Fruit fly (Drosophila melanogaster) whole organism, embryonic: ENCODE data around the gene Sas-6.

Source experiments
- Atf3 ChIP-seq: fragments of 200-800 bp; sonication (Bioruptor generic); optimal IDR thresholded peaks from 3 replicates; lab custom pipeline; 2016; ENCODE audit warnings: missing biosample characterization, missing genetic modification characterization
- Bdp1 ChIP-seq: fragments of 200-800 bp; sonication (Bioruptor generic); optimal IDR thresholded peaks from 3 replicates; lab custom pipeline; 2016; ENCODE audit warnings: missing biosample characterization, missing genetic modification characterization
- Bgb ChIP-seq: fragments of 200-800 bp; sonication (Bioruptor generic); IDR thresholded peaks from 2 replicates; pipeline ENCODE4 v1.3.6; 2022; ENCODE audit warnings: missing biosample characterization, missing genetic modification characterization; ENCODE audit not compliant: partially characterized antibody
- CG10654 ChIP-seq: fragments of 200-800 bp; sonication (Bioruptor generic); optimal IDR thresholded peaks from 2 replicates; lab custom pipeline; 2016; ENCODE audit warnings: missing biosample characterization, missing genetic modification characterization
- CG14667 ChIP-seq: fragments of 200-800 bp; sonication (Bioruptor generic); IDR thresholded peaks from 2 replicates; pipeline ENCODE4 v1.3.6; 2022; ENCODE audit warnings: missing biosample characterization, missing genetic modification characterization
- CG16779 ChIP-seq: fragments of 200-800 bp; sonication (Bioruptor generic); IDR thresholded peaks from 2 replicates; pipeline ENCODE4 v1.3.6; 2022; ENCODE audit warnings: missing biosample characterization, missing genetic modification characterization
- CG16813 ChIP-seq: fragments of 200-800 bp; sonication (Bioruptor generic); IDR thresholded peaks from 3 replicates; pipeline ENCODE4 v1.3.6; 2022; ENCODE audit warnings: missing biosample characterization, missing genetic modification characterization; ENCODE audit not compliant: partially characterized antibody
- CG16863 ChIP-seq: fragments of 200-800 bp; sonication (Bioruptor generic); optimal IDR thresholded peaks from 3 replicates; lab custom pipeline; 2016; ENCODE audit warnings: missing biosample characterization, missing genetic modification characterization
- CG17186 ChIP-seq: fragments of 200-800 bp; sonication (Bioruptor generic); optimal IDR thresholded peaks from 3 replicates; lab custom pipeline; 2017; ENCODE audit warnings: missing biosample characterization, missing genetic modification reagents, missing genetic modification characterization
- CG17829 ChIP-seq: fragments of 200-800 bp; optimal IDR thresholded peaks from 2 replicates; lab custom pipeline; 2019; ENCODE audit warnings: missing biosample characterization, mild to moderate bottlenecking, missing genetic modification characterization, moderate library complexity
- CG3163 ChIP-seq: fragments of 200-800 bp; sonication (Bioruptor generic); optimal IDR thresholded peaks from 3 replicates; lab custom pipeline; 2016; ENCODE audit warnings: missing biosample characterization, missing genetic modification characterization
- CG4360 ChIP-seq: fragments of 200-800 bp; sonication (Bioruptor generic); IDR thresholded peaks from 2 replicates; pipeline ENCODE4 v1.3.6; 2022; ENCODE audit warnings: missing biosample characterization, missing genetic modification characterization
- CG4707 ChIP-seq: fragments of 200-800 bp; sonication (Bioruptor generic); optimal IDR thresholded peaks from 2 replicates; lab custom pipeline; 2018; ENCODE audit warnings: missing biosample characterization, mild to moderate bottlenecking, missing genetic modification characterization, moderate library complexity
- CG5245 ChIP-seq: fragments of 200-800 bp; sonication (Bioruptor generic); optimal IDR thresholded peaks from 3 replicates; lab custom pipeline; 2016; ENCODE audit warnings: missing biosample characterization, missing genetic modification characterization
- CG6175 ChIP-seq: fragments of 200-800 bp; sonication (Bioruptor generic); IDR thresholded peaks from 3 replicates; pipeline ENCODE4 v1.3.6; 2022; ENCODE audit warnings: missing biosample characterization, missing genetic modification characterization
- CG6254 ChIP-seq: fragments of 200-800 bp; sonication (Bioruptor generic); optimal IDR thresholded peaks from 3 replicates; lab custom pipeline; 2017; ENCODE audit warnings: mild to moderate bottlenecking, missing biosample characterization, missing genetic modification reagents, missing genetic modification characterization
- CG7357 ChIP-seq: fragments of 200-800 bp; sonication (Bioruptor generic); IDR thresholded peaks from 3 replicates; pipeline ENCODE4 v1.3.6; 2022; ENCODE audit warnings: missing biosample characterization, missing genetic modification characterization
- CG7556 ChIP-seq: fragments of 200-800 bp; sonication (Bioruptor generic); optimal IDR thresholded peaks from 2 replicates; lab custom pipeline; 2017; ENCODE audit warnings: missing biosample characterization, mild to moderate bottlenecking, missing genetic modification characterization
- CG8765 ChIP-seq: fragments of 200-800 bp; sonication (Bioruptor generic); IDR thresholded peaks from 2 replicates; pipeline ENCODE4 v1.3.6; 2022; ENCODE audit warnings: missing biosample characterization, missing genetic modification characterization
- CG9932 ChIP-seq: fragments of 200-800 bp; sonication (Bioruptor generic); IDR thresholded peaks from 2 replicates; pipeline ENCODE4 v1.3.6; 2022; ENCODE audit warnings: missing biosample characterization, missing genetic modification characterization
- CHES-1-like ChIP-seq: fragments of 200-800 bp; sonication (Bioruptor generic); optimal IDR thresholded peaks from 2 replicates; lab custom pipeline; 2016; ENCODE audit warnings: missing biosample characterization, missing genetic modification characterization
- Chrac-16 ChIP-seq: fragments of 200-800 bp; sonication (Bioruptor generic); optimal IDR thresholded peaks from 3 replicates; lab custom pipeline; 2016; ENCODE audit warnings: missing biosample characterization, missing genetic modification characterization
- Dp ChIP-seq: fragments of 200-800 bp; sonication (Bioruptor generic); optimal IDR thresholded peaks from 2 replicates; lab custom pipeline; 2018; ENCODE audit warnings: missing biosample characterization, mild to moderate bottlenecking, missing genetic modification characterization, moderate library complexity
- Drgx ChIP-seq: fragments of 200-800 bp; sonication (Bioruptor generic); IDR thresholded peaks from 2 replicates; pipeline ENCODE4 v1.3.6; 2022; ENCODE audit warnings: missing biosample characterization, missing genetic modification characterization
- Fer1 ChIP-seq: fragments of 200-800 bp; sonication (Bioruptor generic); optimal IDR thresholded peaks from 2 replicates; lab custom pipeline; 2017; ENCODE audit warnings: missing biosample characterization, mild to moderate bottlenecking, missing genetic modification characterization
- Fer3 ChIP-seq: fragments of 200-800 bp; sonication (Bioruptor generic); optimal IDR thresholded peaks from 2 replicates; lab custom pipeline; 2018; ENCODE audit warnings: missing biosample characterization, mild to moderate bottlenecking, missing genetic modification characterization, moderate library complexity
- HmgZ ChIP-seq: fragments of 200-800 bp; sonication (Bioruptor generic); optimal IDR thresholded peaks from 2 replicates; lab custom pipeline; 2018; ENCODE audit warnings: missing biosample characterization, mild to moderate bottlenecking, missing genetic modification characterization
- Hmx ChIP-seq: fragments of 200-800 bp; sonication (Bioruptor generic); optimal IDR thresholded peaks from 2 replicates; lab custom pipeline; 2016; ENCODE audit warnings: missing biosample characterization, missing genetic modification characterization
- Mes4 ChIP-seq: fragments of 200-800 bp; sonication (Bioruptor generic); optimal IDR thresholded peaks from 2 replicates; lab custom pipeline; 2016; ENCODE audit warnings: missing biosample characterization, missing genetic modification characterization
- Mrtf ChIP-seq: fragments of 200-800 bp; sonication (Bioruptor generic); IDR thresholded peaks from 3 replicates; pipeline ENCODE4 v1.3.6; 2022; ENCODE audit warnings: missing biosample characterization, missing genetic modification characterization
- ac ChIP-seq: fragments of 200-800 bp; sonication (Bioruptor generic); optimal IDR thresholded peaks from 3 replicates; lab custom pipeline; 2017; ENCODE audit warnings: missing biosample characterization, mild to moderate bottlenecking, missing genetic modification characterization
- bowl ChIP-seq: fragments of 200-800 bp; sonication (Bioruptor generic); IDR thresholded peaks from 2 replicates; pipeline ENCODE4 v1.3.6; 2022; ENCODE audit warnings: missing biosample characterization, missing genetic modification characterization
- cato ChIP-seq: fragments of 200-800 bp; sonication (Bioruptor generic); optimal IDR thresholded peaks from 2 replicates; lab custom pipeline; 2016; ENCODE audit warnings: missing biosample characterization, missing genetic modification characterization, borderline replicate concordance
- corto ChIP-seq: fragments of 200-800 bp; sonication (Bioruptor generic); optimal IDR thresholded peaks from 2 replicates; lab custom pipeline; 2016; ENCODE audit warnings: missing biosample characterization, mild to moderate bottlenecking, missing genetic modification characterization, moderate library complexity
- dan ChIP-seq: fragments of 200-800 bp; sonication (Bioruptor generic); IDR thresholded peaks from 2 replicates; pipeline ENCODE4 v1.3.6; 2022; ENCODE audit warnings: missing biosample characterization, missing genetic modification characterization
- dimm ChIP-seq: fragments of 200-800 bp; sonication (Bioruptor generic); IDR thresholded peaks from 2 replicates; pipeline ENCODE4 v1.3.6; 2022; ENCODE audit warnings: missing biosample characterization, missing genetic modification characterization
- eyg ChIP-seq: fragments of 200-800 bp; sonication (Bioruptor generic); optimal IDR thresholded peaks from 3 replicates; lab custom pipeline; 2016; ENCODE audit warnings: missing biosample characterization, missing genetic modification characterization
- fd102C ChIP-seq: fragments of 200-800 bp; sonication (Bioruptor generic); optimal IDR thresholded peaks from 2 replicates; lab custom pipeline; 2018; ENCODE audit warnings: missing biosample characterization, mild to moderate bottlenecking, missing genetic modification characterization, moderate library complexity
- gcm2 ChIP-seq: fragments of 200-800 bp; sonication (Bioruptor generic); optimal IDR thresholded peaks from 2 replicates; lab custom pipeline; 2016; ENCODE audit warnings: missing biosample characterization, missing genetic modification characterization
- gem ChIP-seq: fragments of 200-800 bp; sonication (Bioruptor generic); optimal IDR thresholded peaks from 2 replicates; lab custom pipeline; 2019; ENCODE audit warnings: missing biosample characterization, mild to moderate bottlenecking, missing genetic modification characterization, moderate library complexity
- her ChIP-seq: fragments of 200-800 bp; sonication (Bioruptor generic); optimal IDR thresholded peaks from 2 replicates; lab custom pipeline; 2016; ENCODE audit warnings: missing biosample characterization, missing genetic modification characterization
- hkb ChIP-seq, 2 experiments: fragments of 200-800 bp in 1 of 2; fragments of >200 bp in 1 of 2; sonication (Bioruptor generic) in 1 of 2; IDR thresholded peaks in 1 of 2; optimal IDR thresholded peaks in 1 of 2; 2 replicates each; pipeline versions ENCODE4 v1.3.6 to Lab custom; 2017 to 2022; ENCODE audit warnings: missing biosample characterization in 1 of 2, missing genetic modification characterization in 1 of 2
- klu ChIP-seq: fragments of 200-800 bp; sonication (Bioruptor generic); IDR thresholded peaks from 2 replicates; pipeline ENCODE4 v1.3.6; 2022; ENCODE audit warnings: missing biosample characterization, missing genetic modification characterization
- p53 ChIP-seq: fragments of 200-800 bp; sonication (Bioruptor generic); optimal IDR thresholded peaks from 2 replicates; lab custom pipeline; 2016; ENCODE audit warnings: missing biosample characterization, missing genetic modification characterization
- pita ChIP-seq: fragments of 200-800 bp; sonication (Bioruptor generic); optimal IDR thresholded peaks from 2 replicates; lab custom pipeline; 2017; ENCODE audit warnings: missing biosample characterization, mild to moderate bottlenecking, missing genetic modification characterization
- scrt ChIP-seq: fragments of 200-800 bp; sonication (Bioruptor generic); optimal IDR thresholded peaks from 2 replicates; lab custom pipeline; 2018; ENCODE audit warnings: missing biosample characterization, mild to moderate bottlenecking, missing genetic modification characterization, moderate library complexity
- sna ChIP-seq: fragments of 200-800 bp; sonication (Bioruptor generic); IDR thresholded peaks from 2 replicates; pipeline ENCODE4 v1.3.6; 2022; ENCODE audit warnings: missing biosample characterization, missing genetic modification characterization; ENCODE audit not compliant: partially characterized antibody
- sob ChIP-seq: fragments of 200-800 bp; sonication (Bioruptor generic); IDR thresholded peaks from 2 replicates; pipeline ENCODE4 v1.3.6; 2022; ENCODE audit warnings: missing biosample characterization, missing genetic modification characterization
- wdn ChIP-seq: fragments of 200-800 bp; sonication (Bioruptor generic); IDR thresholded peaks from 2 replicates; pipeline ENCODE4 v1.3.6; 2022; ENCODE audit warnings: missing biosample characterization, missing genetic modification characterization

The Sas-6 gene

DNA sequence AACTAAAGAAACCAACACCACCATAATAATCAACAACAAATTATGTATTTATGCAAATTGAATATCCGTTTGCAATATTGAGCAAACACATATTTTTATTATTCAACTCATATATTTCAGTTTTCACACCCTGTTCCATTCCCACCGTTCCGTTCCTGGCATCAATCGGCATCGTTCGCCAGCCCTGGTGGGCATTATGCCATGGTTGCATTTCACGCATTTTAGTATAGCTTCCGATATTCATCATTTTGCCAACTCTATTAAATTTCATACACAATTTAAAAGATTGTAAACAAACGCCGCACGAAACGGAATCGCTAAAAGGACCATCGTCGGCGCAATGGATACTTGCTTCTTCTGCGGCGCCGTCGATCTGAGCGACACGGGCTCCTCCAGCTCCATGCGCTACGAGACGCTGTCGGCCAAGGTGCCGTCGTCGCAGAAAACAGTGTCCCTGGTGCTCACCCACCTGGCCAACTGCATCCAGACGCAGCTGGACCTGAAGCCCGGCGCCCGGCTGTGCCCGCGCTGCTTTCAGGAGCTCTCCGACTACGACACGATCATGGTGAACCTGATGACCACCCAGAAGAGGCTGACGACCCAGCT lies 48.1 kb downstream of the Sas-6 start, which contains the start of gene Sry-delta (continued):
- TF ChIP-seq Bgb (GFP tag; lab: Robert Waterston, UW) (peak; percentile 80), hkb (optimal IDR thresholded peaks at IDR 0.05; lab: Kevin White, UChicago) (no peak), hkb (GFP tag; IDR thresholded peaks at IDR 0.05; lab: Robert Waterston, UW) (peak; percentile 75), pita (GFP tag; lab: Kevin White, UChicago) (no peak), CG10654 (GFP tag; lab: Kevin White, UChicago) (peak; percentile 85), sna (GFP tag; lab: Robert Waterston, UW) (peak; percentile 81), her (GFP tag; lab: Kevin White, UChicago) (peak; percentile 90), CG16863 (GFP tag; lab: Kevin White, UChicago) (peak; percentile 53), sob (peak; percentile 90), scrt (no peak), CG8765 (GFP tag; lab: Robert Waterston, UW) (peak; percentile 57; the same call in 1 of the 2 replicates), Dp (GFP tag; lab: Kevin White, UChicago) (peak; percentile 56), ac (peak; percentile 11), CG17829 (tag; lab: Kevin White, UChicago) (peak; percentile 84), klu (GFP tag; lab: Robert Waterston, UW) (peak; percentile 64), CG7357 (GFP tag; lab: Robert Waterston, UW) (peak; percentile 50; the same call in 1 of the 3 replicates), gem (tag; lab: Kevin White, UChicago) (no peak), CG4360 (GFP tag; lab: Robert Waterston, UW) (no peak), Atf3 (peak; percentile 67), CG9932 (peak; percentile 96), fd102C (GFP tag; lab: Kevin White, UChicago) (peak; percentile 44), CG3163 (GFP tag; lab: Kevin White, UChicago) (peak; percentile 60), CG14667 (GFP tag; lab: Robert Waterston, UW) (peak; percentile 93), CG4707 (GFP tag; lab: Kevin White, UChicago) (peak; percentile 31), dimm (GFP tag; lab: Robert Waterston, UW) (0 out of 2 replicates have a peak, but pooled peaks have one; percentile 3), eyg (peak; percentile 61), Bdp1 (GFP tag; lab: Kevin White, UChicago) (peak; percentile 73), CG16779 (peak; percentile 68), CG17186 (GFP tag; lab: Kevin White, UChicago) (peak; percentile 74), Fer3 (tag; lab: Kevin White, UChicago) (peak; percentile 75), Drgx (peak; percentile 55; the same call in 1 of the 2 replicates), gcm2 (peak; percentile 13), CG5245 (peak; percentile 75), CG16813 (GFP tag; lab: Robert Waterston, UW) (peak; percentile 78), HmgZ (tag; lab: Kevin White, UChicago) (peak; percentile 90), Mes4 (GFP tag; lab: Kevin White, UChicago) (peak; percentile 61), Fer1 (peak; percentile 76), dan (GFP tag; lab: Robert Waterston, UW) (no peak), Chrac-16 (GFP tag; lab: Kevin White, UChicago) (peak; percentile 84), Mrtf (peak; percentile 58; the same call in 1 of the 3 replicates), wdn (GFP tag; lab: Robert Waterston, UW) (peak; percentile 56; the same call in 1 of the 2 replicates), bowl (GFP tag; lab: Robert Waterston, UW) (0 out of 2 replicates have a peak, but pooled peaks have one; percentile 25), cato (GFP tag; lab: Kevin White, UChicago) (peak; percentile 28), corto (GFP tag; lab: Kevin White, UChicago) (no peak), Hmx (GFP tag; lab: Kevin White, UChicago) (no peak), CG6175 (peak; percentile 48; the same call in 1 of the 3 replicates), CG6254 (peak; percentile 71), p53 (GFP tag; lab: Kevin White, UChicago) (peak; percentile 87), CG7556 (GFP tag; lab: Kevin White, UChicago) (peak; percentile 53), CHES-1-like (GFP tag; lab: Kevin White, UChicago) (peak; percentile 95)
